Worm (Caenorhabditis elegans): ENCODE measurements around the gene F44E5.17.

DNA sequence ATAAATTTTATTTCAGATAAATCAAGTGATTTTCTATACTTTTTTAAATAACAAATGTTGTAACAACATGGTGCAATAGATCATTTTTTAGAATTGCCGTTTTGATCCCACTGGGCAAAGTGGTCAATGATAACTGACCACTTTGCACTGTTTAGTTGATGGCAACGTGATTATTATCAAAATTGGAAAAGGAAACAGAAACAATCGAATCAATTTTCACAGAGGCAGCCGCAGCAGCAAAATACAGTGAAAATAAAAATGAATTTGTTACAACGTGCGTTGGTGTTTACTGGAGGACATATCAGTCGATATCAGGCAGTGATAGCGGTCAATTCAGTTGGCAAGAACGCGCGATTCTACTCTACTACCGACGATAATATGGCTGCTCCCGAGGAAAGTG lies 42.6 kb downstream of the F44E5.17 start, which contains the start of gene VF13D12L.3:
- no peak for TF ChIP-seq pha-4 (tag; optimal IDR thresholded peaks at IDR 0.05)
- no peak for TF ChIP-seq unc-62 (GFP tag; optimal IDR thresholded peaks at IDR 0.05)
- no peak for TF ChIP-seq aly-2 (tag; optimal IDR thresholded peaks at IDR 0.05)
- no peak for TF ChIP-seq jun-1 (tag; optimal IDR thresholded peaks at IDR 0.05)
- no peak for TF ChIP-seq ceh-9 (tag; optimal IDR thresholded peaks at IDR 0.05)
- TF ChIP-seq fos-1 (tag; optimal IDR thresholded peaks at IDR 0.05): no peak
- TF ChIP-seq snpc-4 (tag; optimal IDR thresholded peaks at IDR 0.05): no peak
- no peak for TF ChIP-seq R02D3.7 (tag; optimal IDR thresholded peaks at IDR 0.05)
- TF ChIP-seq ztf-4 (tag; optimal IDR thresholded peaks at IDR 0.05): no peak
- TF ChIP-seq unc-39 (tag; optimal IDR thresholded peaks at IDR 0.05): no peak
- no peak for TF ChIP-seq lsy-12 (tag; optimal IDR thresholded peaks at IDR 0.05)
- TF ChIP-seq elt-3 (tag; optimal IDR thresholded peaks at IDR 0.05): no peak
- no peak for TF ChIP-seq ama-1 (optimal IDR thresholded peaks at IDR 0.05)
- TF ChIP-seq tbx-2 (tag; optimal IDR thresholded peaks at IDR 0.05): no peak
